Fruit fly (Drosophila melanogaster) whole organism, embryonic: ENCODE results near the gene CG17010.

Experiments
- CG10209 ChIP-seq: fragments of 200-800 bp; sonication (Bioruptor generic); optimal IDR thresholded peaks from 3 replicates; lab custom pipeline; 2017; ENCODE audit warnings: missing biosample characterization, mild to moderate bottlenecking, missing genetic modification characterization, missing genetic modification reagents
- CG10267 ChIP-seq: fragments of 200-800 bp; sonication (Bioruptor generic); optimal IDR thresholded peaks from 2 replicates; lab custom pipeline; 2018; ENCODE audit warnings: missing biosample characterization, mild to moderate bottlenecking, missing genetic modification characterization, moderate library complexity
- CG12236 ChIP-seq: fragments of 200-800 bp; sonication (Bioruptor generic); optimal IDR thresholded peaks from 2 replicates; lab custom pipeline; 2016; ENCODE audit warnings: missing biosample characterization, missing genetic modification characterization
- CG12659 ChIP-seq: fragments of 200-800 bp; sonication (Bioruptor generic); optimal IDR thresholded peaks from 3 replicates; lab custom pipeline; 2017; ENCODE audit warnings: mild to moderate bottlenecking, missing biosample characterization, missing genetic modification reagents, missing genetic modification characterization
- CG12744 ChIP-seq: fragments of 200-800 bp; sonication (Bioruptor generic); optimal IDR thresholded peaks from 2 replicates; lab custom pipeline; 2016; ENCODE audit warnings: missing biosample characterization, missing genetic modification characterization
- CG15601 ChIP-seq: fragments of 200-800 bp; sonication (Bioruptor generic); optimal IDR thresholded peaks from 3 replicates; lab custom pipeline; 2019; ENCODE audit warnings: missing biosample characterization, mild to moderate bottlenecking, missing genetic modification characterization, moderate library complexity
- CG17186 ChIP-seq: fragments of 200-800 bp; sonication (Bioruptor generic); optimal IDR thresholded peaks from 3 replicates; lab custom pipeline; 2017; ENCODE audit warnings: missing biosample characterization, missing genetic modification reagents, missing genetic modification characterization
- CG17328 ChIP-seq: fragments of 200-800 bp; sonication (Bioruptor generic); IDR thresholded peaks from 2 replicates; pipeline ENCODE4 v1.3.6; 2022; ENCODE audit warnings: missing biosample characterization, missing genetic modification characterization
- CG17912 ChIP-seq: fragments of 200-800 bp; sonication (Bioruptor generic); optimal IDR thresholded peaks from 2 replicates; lab custom pipeline; 2018; ENCODE audit warnings: missing biosample characterization, mild to moderate bottlenecking, missing genetic modification characterization
- CG1832 ChIP-seq: fragments of 200-800 bp; sonication (Bioruptor generic); optimal IDR thresholded peaks from 2 replicates; lab custom pipeline; 2017; ENCODE audit warnings: missing biosample characterization, mild to moderate bottlenecking, missing genetic modification characterization, inconsistent platforms
- CG30020 ChIP-seq: fragments of 200-800 bp; optimal IDR thresholded peaks from 2 replicates; lab custom pipeline; 2019; ENCODE audit warnings: missing biosample characterization, mild to moderate bottlenecking, missing genetic modification characterization, moderate library complexity
- CG32532 ChIP-seq: fragments of 200-800 bp; sonication (Bioruptor generic); IDR thresholded peaks from 2 replicates; pipeline ENCODE4 v1.3.6; 2022; ENCODE audit warnings: missing biosample characterization, missing genetic modification characterization
- CG3847 ChIP-seq: fragments of 200-800 bp; sonication (Bioruptor generic); IDR thresholded peaks from 2 replicates; pipeline ENCODE4 v1.3.6; 2022; ENCODE audit warnings: missing biosample characterization, missing genetic modification characterization
- CG4730 ChIP-seq: fragments of 200-800 bp; sonication (Bioruptor generic); IDR thresholded peaks from 2 replicates; pipeline ENCODE4 v1.3.6; 2022; ENCODE audit warnings: missing biosample characterization, missing genetic modification characterization
- CG7786 ChIP-seq: fragments of 200-800 bp; sonication (Bioruptor generic); optimal IDR thresholded peaks from 2 replicates; lab custom pipeline; 2016; ENCODE audit warnings: missing biosample characterization, missing genetic modification characterization
- CG7963 ChIP-seq: fragments of 200-800 bp; sonication (Bioruptor generic); IDR thresholded peaks from 3 replicates; pipeline ENCODE4 v1.3.6; 2022; ENCODE audit warnings: missing biosample characterization, missing genetic modification characterization; ENCODE audit not compliant: partially characterized antibody
- CG8290 ChIP-seq, 3 experiments: fragments of 200-800 bp; sonication (Bioruptor generic); optimal IDR thresholded peaks; 2 replicates each; lab custom pipeline; 2016 to 2019; ENCODE audit warnings: missing biosample characterization in 3 of 3, missing genetic modification characterization in 3 of 3, mild to moderate bottlenecking in 2 of 3, moderate library complexity in 1 of 3
- CG8765 ChIP-seq: fragments of 200-800 bp; sonication (Bioruptor generic); IDR thresholded peaks from 2 replicates; pipeline ENCODE4 v1.3.6; 2022; ENCODE audit warnings: missing biosample characterization, missing genetic modification characterization
- CHES-1-like ChIP-seq: fragments of 200-800 bp; sonication (Bioruptor generic); optimal IDR thresholded peaks from 2 replicates; lab custom pipeline; 2016; ENCODE audit warnings: missing biosample characterization, missing genetic modification characterization
- D19B ChIP-seq: fragments of 200-800 bp; sonication (Bioruptor generic); optimal IDR thresholded peaks from 2 replicates; lab custom pipeline; 2017; ENCODE audit warnings: missing biosample characterization, mild to moderate bottlenecking, missing genetic modification characterization
- Hand ChIP-seq: fragments of 200-800 bp; sonication (Bioruptor generic); optimal IDR thresholded peaks from 2 replicates; lab custom pipeline; 2017; ENCODE audit warnings: mild to moderate bottlenecking, missing biosample characterization, missing genetic modification reagents, missing genetic modification characterization
- Kr ChIP-seq: fragments of 200-800 bp; sonication (Bioruptor generic); optimal IDR thresholded peaks from 2 replicates; lab custom pipeline; 2017; ENCODE audit warnings: missing biosample characterization, mild to moderate bottlenecking, missing genetic modification characterization
- Myb ChIP-seq: fragments of 200-800 bp; sonication (Bioruptor generic); optimal IDR thresholded peaks from 2 replicates; lab custom pipeline; 2016; ENCODE audit warnings: missing biosample characterization, missing genetic modification characterization
- Nf-YA ChIP-seq: fragments of 200-800 bp; sonication (Bioruptor generic); IDR thresholded peaks from 2 replicates; pipeline ENCODE4 v1.3.6; 2022; ENCODE audit warnings: missing biosample characterization, missing genetic modification characterization
- Oli ChIP-seq: fragments of 200-800 bp; sonication (Bioruptor generic); optimal IDR thresholded peaks from 2 replicates; lab custom pipeline; 2018; ENCODE audit warnings: missing biosample characterization, mild to moderate bottlenecking, missing genetic modification characterization, moderate library complexity
- Opbp ChIP-seq: fragments of 200-800 bp; sonication (Bioruptor generic); IDR thresholded peaks from 3 replicates; pipeline ENCODE4 v1.3.6; 2022; ENCODE audit warnings: missing biosample characterization, missing genetic modification characterization; ENCODE audit not compliant: partially characterized antibody
- Ravus ChIP-seq: fragments of 200-800 bp; sonication (Bioruptor generic); IDR thresholded peaks from 2 replicates; pipeline ENCODE4 v1.3.6; 2022; ENCODE audit warnings: missing biosample characterization, missing genetic modification characterization
- Ssrp ChIP-seq: fragments of 200-800 bp; sonication (Bioruptor generic); optimal IDR thresholded peaks from 2 replicates; lab custom pipeline; 2018; ENCODE audit warnings: missing biosample characterization, mild to moderate bottlenecking, missing genetic modification characterization, moderate library complexity
- Usf ChIP-seq: fragments of 200-800 bp; sonication (Bioruptor generic); optimal IDR thresholded peaks from 2 replicates; lab custom pipeline; 2017; ENCODE audit warnings: missing genotype, missing biosample characterization, missing genetic modification characterization
- Xrp1 ChIP-seq: fragments of 200-800 bp; sonication (Bioruptor generic); IDR thresholded peaks from 2 replicates; pipeline ENCODE4 v1.3.6; 2022; ENCODE audit warnings: missing biosample characterization, missing genetic modification characterization
- YL-1 ChIP-seq: fragments of 200-800 bp; sonication (Bioruptor generic); optimal IDR thresholded peaks from 3 replicates; lab custom pipeline; 2017; ENCODE audit warnings: missing biosample characterization, mild to moderate bottlenecking, missing genetic modification characterization
- al ChIP-seq: fragments of 200-800 bp; sonication (Bioruptor generic); IDR thresholded peaks from 2 replicates; pipeline ENCODE4 v1.3.6; 2022; ENCODE audit warnings: missing biosample characterization, missing genetic modification characterization
- aop ChIP-seq: fragments of 200-800 bp; sonication (Bioruptor generic); IDR thresholded peaks from 2 replicates; pipeline ENCODE4 v1.3.6; 2022; ENCODE audit warnings: missing biosample characterization, missing genetic modification characterization
- bowl ChIP-seq: fragments of 200-800 bp; sonication (Bioruptor generic); IDR thresholded peaks from 2 replicates; pipeline ENCODE4 v1.3.6; 2022; ENCODE audit warnings: missing biosample characterization, missing genetic modification characterization
- cg ChIP-seq: fragments of 200-800 bp; sonication (Bioruptor generic); optimal IDR thresholded peaks from 3 replicates; lab custom pipeline; 2019; ENCODE audit warnings: missing biosample characterization, mild to moderate bottlenecking, missing genetic modification characterization, moderate library complexity
- eyg ChIP-seq: fragments of 200-800 bp; sonication (Bioruptor generic); optimal IDR thresholded peaks from 3 replicates; lab custom pipeline; 2016; ENCODE audit warnings: missing biosample characterization, missing genetic modification characterization
- gce ChIP-seq: fragments of 200-800 bp; sonication (Bioruptor generic); IDR thresholded peaks from 3 replicates; pipeline ENCODE4 v1.3.6; 2022; ENCODE audit warnings: missing biosample characterization, missing genetic modification characterization
- grn ChIP-seq: fragments of 200-800 bp; sonication (Bioruptor generic); optimal IDR thresholded peaks from 3 replicates; lab custom pipeline; 2017; ENCODE audit warnings: missing biosample characterization, missing genetic modification characterization
- gsb-n ChIP-seq: fragments of 200-800 bp; sonication (Bioruptor generic); optimal IDR thresholded peaks from 3 replicates; lab custom pipeline; 2018; ENCODE audit warnings: missing biosample characterization, mild to moderate bottlenecking, missing genetic modification characterization
- hb ChIP-seq: fragments of 200-800 bp; sonication (Bioruptor generic); IDR thresholded peaks from 3 replicates; pipeline ENCODE4 v1.3.6; 2022; ENCODE audit warnings: missing biosample characterization, missing genetic modification characterization; ENCODE audit not compliant: partially characterized antibody
- lov ChIP-seq, 2 experiments: fragments of 200-800 bp in 1 of 2; fragments of >200 bp in 1 of 2; sonication (Bioruptor generic) in 1 of 2; IDR thresholded peaks in 1 of 2; optimal IDR thresholded peaks in 1 of 2; 2 replicates in 1 of 2; 3 replicates in 1 of 2; pipeline versions ENCODE4 v1.3.6 to Lab custom; 2017 to 2022; ENCODE audit warnings: missing biosample characterization in 1 of 2, missing genetic modification characterization in 1 of 2
- oc ChIP-seq: fragments of 200-800 bp; sonication (Bioruptor generic); optimal IDR thresholded peaks from 2 replicates; lab custom pipeline; 2018; ENCODE audit warnings: missing biosample characterization, mild to moderate bottlenecking, missing genetic modification characterization, moderate library complexity
- otp ChIP-seq: fragments of 200-800 bp; sonication (Bioruptor generic); IDR thresholded peaks from 3 replicates; pipeline ENCODE4, ENCODE4 v1.3.6; 2022; ENCODE audit warnings: missing biosample characterization, missing genetic modification characterization
- sisA ChIP-seq: fragments of 200-800 bp; sonication (Bioruptor generic); IDR thresholded peaks from 2 replicates; pipeline ENCODE4 v1.3.6; 2022; ENCODE audit warnings: missing biosample characterization, missing genetic modification characterization
- sna ChIP-seq: fragments of 200-800 bp; sonication (Bioruptor generic); IDR thresholded peaks from 2 replicates; pipeline ENCODE4 v1.3.6; 2022; ENCODE audit warnings: missing biosample characterization, missing genetic modification characterization; ENCODE audit not compliant: partially characterized antibody
- sr ChIP-seq: fragments of 200-800 bp; sonication (Bioruptor generic); IDR thresholded peaks from 3 replicates; pipeline ENCODE4 v1.3.6; 2022; ENCODE audit warnings: missing biosample characterization, missing genetic modification characterization
- tgo ChIP-seq: fragments of 200-800 bp; sonication (Bioruptor generic); IDR thresholded peaks from 3 replicates; pipeline ENCODE4 v1.3.6; 2022; ENCODE audit warnings: missing biosample characterization, missing genetic modification characterization
- twi ChIP-seq: fragments of 200-800 bp; optimal IDR thresholded peaks from 2 replicates; lab custom pipeline; 2019; ENCODE audit warnings: missing biosample characterization, mild to moderate bottlenecking, missing genetic modification characterization, moderate library complexity
- usp ChIP-seq: fragments of >200 bp; optimal IDR thresholded peaks from 2 replicates; lab custom pipeline; 2017; ENCODE audit warnings: missing biosample characterization, missing genetic modification characterization
- zen ChIP-seq: fragments of 200-800 bp; sonication (Bioruptor generic); optimal IDR thresholded peaks from 3 replicates; lab custom pipeline; 2018; ENCODE audit warnings: missing biosample characterization, mild to moderate bottlenecking, missing genetic modification characterization, moderate library complexity

Gene CG17010

DNA sequence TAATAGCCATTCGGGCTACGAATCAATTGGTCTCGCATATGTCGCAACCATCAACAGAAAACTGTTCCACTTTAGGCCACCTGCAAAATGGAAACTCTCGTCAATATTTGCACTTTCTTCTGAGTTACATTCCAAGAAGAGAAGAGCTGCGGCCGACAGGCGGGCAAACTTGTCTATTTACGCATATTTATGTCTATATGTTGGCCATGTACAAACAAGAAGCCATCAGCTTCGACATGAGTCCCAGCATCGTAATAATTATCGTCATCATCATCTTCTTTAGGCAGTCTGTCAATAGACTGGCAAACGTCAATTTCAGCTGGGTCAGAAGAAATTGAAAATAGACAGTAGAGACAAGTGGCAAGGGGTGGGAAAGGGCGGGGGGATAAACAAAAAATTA is 15.5 kb downstream of the CG17010 start (continued):
- TF ChIP-seq Ssrp (tag; lab: Kevin White, UChicago), result no peak
- no peak for TF ChIP-seq al (GFP tag; lab: Robert Waterston, UW)
- TF ChIP-seq CHES-1-like (GFP tag; lab: Kevin White, UChicago), result no peak
- TF ChIP-seq hb, result no peak
- peak; percentile 84; the same call in 2 of the 3 replicates for TF ChIP-seq otp (GFP tag; lab: Robert Waterston, UW)
- peak; percentile 46 for TF ChIP-seq YL-1
- TF ChIP-seq CG10267 (tag; lab: Kevin White, UChicago), result peak; percentile 33
- peak; percentile 65 for TF ChIP-seq CG10209 (GFP tag; lab: Kevin White, UChicago)
- TF ChIP-seq eyg (GFP tag; lab: Kevin White, UChicago), result peak; percentile 40
- peak; percentile 23 for TF ChIP-seq Oli
- peak; percentile 61; the same call in 1 of the 2 replicates for TF ChIP-seq Nf-YA (GFP tag; lab: Robert Waterston, UW)
- TF ChIP-seq CG1832, result no peak
- no peak for TF ChIP-seq cg
- peak; percentile 81; the same call in 2 of the 3 replicates for TF ChIP-seq gce (GFP tag; lab: Robert Waterston, UW)
- TF ChIP-seq Opbp, result no peak
- no peak for TF ChIP-seq Hand (GFP tag; lab: Kevin White, UChicago)
- TF ChIP-seq CG17912 (GFP tag; lab: Kevin White, UChicago), result peak; percentile 75
- peak; percentile 49 for TF ChIP-seq CG17186 (GFP tag; lab: Kevin White, UChicago)
- TF ChIP-seq usp (GFP tag; lab: Kevin White, UChicago), result no peak
- TF ChIP-seq oc (tag; lab: Kevin White, UChicago), result peak; percentile 70
- TF ChIP-seq Myb, result no peak
- TF ChIP-seq sisA (GFP tag; lab: Robert Waterston, UW), result no peak
- peak; percentile 7 for TF ChIP-seq CG7786 (GFP tag; lab: Kevin White, UChicago)
- peak; percentile 65 for TF ChIP-seq CG17328 (GFP tag; lab: Robert Waterston, UW)
- TF ChIP-seq CG30020 (tag; lab: Kevin White, UChicago), result peak; percentile 0
- TF ChIP-seq Ravus (GFP tag; lab: Robert Waterston, UW), result no peak
- peak; percentile 10 for TF ChIP-seq Kr (GFP tag; lab: Kevin White, UChicago)
- TF ChIP-seq bowl (GFP tag; lab: Robert Waterston, UW), result no peak
- no peak for TF ChIP-seq D19B (GFP tag; lab: Kevin White, UChicago)
- peak; percentile 80 for TF ChIP-seq Xrp1 (GFP tag; lab: Robert Waterston, UW)
- 0 out of 3 replicates have a peak, but pooled peaks have one; percentile 15 for TF ChIP-seq tgo (GFP tag; lab: Robert Waterston, UW)
- TF ChIP-seq lov (optimal IDR thresholded peaks at IDR 0.05; lab: Kevin White, UChicago), result no peak
- TF ChIP-seq lov (GFP tag; IDR thresholded peaks at IDR 0.05; lab: Robert Waterston, UW), result peak; percentile 57; the same call in 1 of the 3 replicates
- TF ChIP-seq CG7963 (GFP tag; lab: Robert Waterston, UW), result no peak
- TF ChIP-seq CG8290 (GFP tag; optimal IDR thresholded peaks at IDR 0.05; lab: Kevin White, UChicago), result peak; percentile 51
- peak; percentile 72 to 78 for TF ChIP-seq CG8290 (tag; optimal IDR thresholded peaks at IDR 0.05; lab: Kevin White, UChicago)
- no peak for TF ChIP-seq Usf (GFP tag; lab: Kevin White, UChicago)
- no peak for TF ChIP-seq CG8765 (GFP tag; lab: Robert Waterston, UW)
- no peak for TF ChIP-seq CG12744 (GFP tag; lab: Kevin White, UChicago)
- TF ChIP-seq CG4730 (GFP tag; lab: Robert Waterston, UW), result peak; percentile 7; the same call in 1 of the 2 replicates
- peak; percentile 54 for TF ChIP-seq CG12236 (GFP tag; lab: Kevin White, UChicago)
- peak; percentile 32 for TF ChIP-seq grn (GFP tag; lab: Kevin White, UChicago)
- TF ChIP-seq CG3847 (GFP tag; lab: Robert Waterston, UW), result no peak
- no peak for TF ChIP-seq sna (GFP tag; lab: Robert Waterston, UW)
- peak; percentile 90 for TF ChIP-seq CG15601 (tag; lab: Kevin White, UChicago)
- peak; percentile 70; the same call in 2 of the 3 replicates for TF ChIP-seq sr
- no peak for TF ChIP-seq CG32532 (GFP tag; lab: Robert Waterston, UW)
- peak; percentile 74 for TF ChIP-seq gsb-n (tag; lab: Kevin White, UChicago)
- no peak for TF ChIP-seq zen (tag; lab: Kevin White, UChicago)
- TF ChIP-seq CG12659 (GFP tag; lab: Kevin White, UChicago), result peak; percentile 32
- TF ChIP-seq twi (tag; lab: Kevin White, UChicago), result peak; percentile 29
- no peak for TF ChIP-seq aop
